Fruit fly (Drosophila melanogaster) whole organism, prepupa: Measurements from ENCODE around the gene slpr.
A peak's percentile ranks its signal among the peaks of the same experiment; 100 is the strongest.

ENCODE experiments used
- Blimp-1 ChIP-seq: fragments of 200-800 bp; sonication (Bioruptor generic); optimal IDR thresholded peaks from 3 replicates; lab custom pipeline; 2017; ENCODE audit warnings: missing biosample characterization, missing genetic modification characterization, mild to moderate bottlenecking, moderate library complexity, missing genetic modification reagents
- CG11294 ChIP-seq: fragments of 200-800 bp; sonication (Bioruptor generic); IDR thresholded peaks from 2 replicates; pipeline ENCODE4 v1.3.6; 2022; ENCODE audit warnings: missing biosample characterization, missing genetic modification characterization
- CG3919 ChIP-seq: fragments of 200-800 bp; sonication (Bioruptor generic); optimal IDR thresholded peaks from 3 replicates; lab custom pipeline; 2016; ENCODE audit warnings: missing biosample characterization, missing genetic modification characterization
- CG6808 ChIP-seq: fragments of 200-800 bp; sonication (Bioruptor generic); optimal IDR thresholded peaks from 3 replicates; lab custom pipeline; 2017; ENCODE audit warnings: missing biosample characterization, missing genetic modification characterization, mild to moderate bottlenecking, moderate library complexity, missing genetic modification reagents
- CG6854 ChIP-seq: fragments of 200-800 bp; sonication (Bioruptor generic); optimal IDR thresholded peaks from 2 replicates; lab custom pipeline; 2017; ENCODE audit warnings: missing biosample characterization, mild to moderate bottlenecking, missing genetic modification characterization
- CG8632 ChIP-seq: fragments of 200-800 bp; sonication (Bioruptor generic); optimal IDR thresholded peaks from 3 replicates; lab custom pipeline; 2016; ENCODE audit warnings: missing biosample characterization, missing genetic modification characterization
- Ets96B ChIP-seq: fragments of 200-800 bp; optimal IDR thresholded peaks from 2 replicates; lab custom pipeline; 2019; ENCODE audit warnings: missing biosample characterization, mild to moderate bottlenecking, missing genetic modification characterization, moderate library complexity
- Gug ChIP-seq: fragments of 200-800 bp; sonication (Bioruptor generic); IDR thresholded peaks from 2 replicates; pipeline ENCODE4 v1.3.6; 2022; ENCODE audit warnings: missing biosample characterization, missing genetic modification characterization
- Hr39 ChIP-seq: fragments of 200-800 bp; sonication (Bioruptor generic); optimal IDR thresholded peaks from 2 replicates; lab custom pipeline; 2016; ENCODE audit warnings: missing biosample characterization, missing genetic modification characterization
- Sox102F ChIP-seq: fragments of 200-800 bp; sonication (Bioruptor generic); optimal IDR thresholded peaks from 2 replicates; lab custom pipeline; 2016; ENCODE audit warnings: missing biosample characterization, mild to moderate bottlenecking, missing genetic modification characterization
- Sox14 ChIP-seq: fragments of 200-800 bp; sonication (Bioruptor generic); optimal IDR thresholded peaks from 3 replicates; lab custom pipeline; 2016; ENCODE audit warnings: missing biosample characterization, missing genetic modification characterization
- achi ChIP-seq: fragments of 200-800 bp; sonication (Bioruptor generic); optimal IDR thresholded peaks from 3 replicates; lab custom pipeline; 2016; ENCODE audit warnings: missing biosample characterization, missing genetic modification characterization
- cyc ChIP-seq: fragments of 200-800 bp; sonication (Bioruptor generic); optimal IDR thresholded peaks from 3 replicates; lab custom pipeline; 2016; ENCODE audit warnings: missing biosample characterization, missing genetic modification characterization
- net ChIP-seq: fragments of 200-800 bp; sonication (Bioruptor generic); optimal IDR thresholded peaks from 3 replicates; lab custom pipeline; 2016; ENCODE audit warnings: missing biosample characterization, missing genetic modification characterization

DNA sequence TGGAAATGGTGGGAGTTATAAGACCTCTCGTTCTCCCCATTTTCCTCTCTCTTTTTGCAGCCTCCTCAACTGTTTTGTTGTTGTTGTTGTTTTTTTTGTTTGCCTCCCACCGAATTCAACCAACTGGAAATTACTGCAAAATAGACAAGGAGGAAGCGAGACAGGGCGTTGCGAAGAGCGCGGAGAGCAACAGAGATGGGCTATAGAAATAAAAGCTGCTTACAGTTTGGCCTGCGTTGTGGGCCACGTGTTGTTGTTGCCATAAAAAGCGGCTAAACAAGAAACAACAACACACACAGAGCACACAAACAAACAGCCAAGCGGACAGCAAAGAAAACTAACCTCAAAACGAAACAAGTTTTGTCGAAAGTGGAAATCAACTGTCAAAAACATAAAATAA lies 17.6 kb upstream of the slpr start:
- TF ChIP-seq Blimp-1 (GFP tag; lab: Kevin White, UChicago): no peak
- no peak for TF ChIP-seq CG3919 (GFP tag; lab: Kevin White, UChicago)
- TF ChIP-seq CG8632: no peak
- no peak for TF ChIP-seq cyc
- no peak for TF ChIP-seq Sox14 (GFP tag; lab: Kevin White, UChicago)
- TF ChIP-seq CG6808: peak; percentile 17
- no peak for TF ChIP-seq Gug (GFP tag; lab: Robert Waterston, UW)
- no peak for TF ChIP-seq CG11294
- no peak for TF ChIP-seq achi (GFP tag; lab: Kevin White, UChicago)
- TF ChIP-seq Sox102F (GFP tag; lab: Kevin White, UChicago): no peak
- no peak for TF ChIP-seq CG6854 (GFP tag; lab: Kevin White, UChicago)
- TF ChIP-seq Hr39 (GFP tag; lab: Kevin White, UChicago): no peak
- no peak for TF ChIP-seq net (GFP tag; lab: Kevin White, UChicago)
- TF ChIP-seq Ets96B: no peak
